Worm (Caenorhabditis elegans): Measurements from ENCODE around the gene tag-273.
A peak's percentile ranks its signal among the peaks of the same experiment; 100 is the strongest.

tag-273 gene

DNA sequence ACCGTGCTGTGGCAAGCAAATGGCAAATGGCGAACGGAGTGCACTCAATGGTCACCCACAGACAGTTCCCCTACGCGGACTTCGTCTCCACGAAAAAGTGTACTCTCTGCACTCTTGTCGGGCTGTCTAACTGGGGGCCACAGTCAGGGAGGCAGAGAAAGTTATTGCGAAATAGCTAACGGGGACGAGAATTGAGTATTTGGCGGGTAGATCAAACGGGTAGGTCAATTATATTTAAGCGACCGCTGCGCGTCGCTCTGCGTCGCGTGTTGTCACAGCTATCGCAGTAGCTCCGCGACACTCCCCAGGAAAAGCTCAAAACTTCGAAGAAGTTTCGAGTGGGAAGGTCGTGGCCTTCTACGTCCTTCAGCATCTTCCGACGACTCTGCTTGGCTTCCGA, 27.4 kb upstream of the tag-273 start:
- TF ChIP-seq unc-39 (tag; optimal IDR thresholded peaks at IDR 0.05) (no peak), zag-1 (tag; optimal IDR thresholded peaks at IDR 0.05) (no peak), lin-13 (GFP tag; optimal IDR thresholded peaks at IDR 0.05) (no peak), nhr-129 (tag; optimal IDR thresholded peaks at IDR 0.05) (peak; percentile 13), crh-2 (tag; optimal IDR thresholded peaks at IDR 0.05) (no peak), peb-1 (tag; optimal IDR thresholded peaks at IDR 0.05) (no peak)

DNA sequence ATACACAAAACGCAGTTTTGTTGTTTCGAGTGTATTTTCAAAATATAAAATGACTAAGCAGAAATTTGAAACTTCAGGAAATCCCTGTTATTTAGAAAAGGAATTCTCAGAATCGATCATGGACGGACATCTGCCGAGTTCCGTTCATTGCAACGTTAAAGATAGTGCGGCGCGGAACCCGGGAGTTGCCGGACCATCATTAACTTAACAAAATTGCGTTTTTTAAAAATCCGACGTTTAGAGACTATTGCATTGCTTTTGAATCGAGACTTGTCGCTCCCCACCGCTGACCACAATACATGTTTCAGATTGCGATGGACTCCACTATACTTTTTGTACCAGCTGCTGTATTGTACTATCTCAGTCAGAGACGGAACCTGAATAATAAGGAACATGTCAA, 25.1 kb upstream of the tag-273 start:
- TF ChIP-seq alr-1 (tag; optimal IDR thresholded peaks at IDR 0.05) (no peak), mab-5 (tag; optimal IDR thresholded peaks at IDR 0.05) (no peak), F13H6.1 (tag; optimal IDR thresholded peaks at IDR 0.05) (no peak), dmd-4 (tag; optimal IDR thresholded peaks at IDR 0.05) (no peak), lin-39 (tag; optimal IDR thresholded peaks at IDR 0.05) (no peak), nhr-10 (tag; optimal IDR thresholded peaks at IDR 0.05) (no peak), skn-1 (tag; optimal IDR thresholded peaks at IDR 0.05) (no peak), ama-1 (optimal IDR thresholded peaks at IDR 0.05) (no peak)

DNA sequence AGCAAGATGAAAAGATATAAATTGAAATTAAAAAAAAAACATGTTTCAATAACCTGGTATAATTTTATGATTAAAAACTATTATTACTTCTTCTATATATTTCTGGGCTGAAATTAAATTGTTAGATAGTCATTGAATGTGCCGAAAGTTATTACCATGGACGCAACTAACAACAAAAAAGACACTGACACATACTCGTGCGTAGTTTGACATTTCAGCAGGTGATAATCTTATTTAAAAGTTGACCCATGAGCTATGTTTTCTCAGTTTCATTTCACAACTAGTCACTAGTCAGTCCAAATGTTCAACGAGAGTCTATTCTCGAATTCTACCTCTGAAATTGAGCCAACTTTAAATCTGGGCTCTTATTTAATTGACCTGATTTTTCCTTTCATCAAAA, 23.8 kb upstream of the tag-273 start, which contains the start of gene T27E7.3:
T27E7.3 (plus strand) TSS at position 301 of the 400 bp plus-strand sequence.
- no peak for TF ChIP-seq gmeb-1 (tag; optimal IDR thresholded peaks at IDR 0.05)
- TF ChIP-seq aly-2 (tag; optimal IDR thresholded peaks at IDR 0.05) = no peak
- TF ChIP-seq blmp-1 (tag; optimal IDR thresholded peaks at IDR 0.05; ENCODE audit: insufficient read depth) = no peak
- TF ChIP-seq elt-1 (tag; optimal IDR thresholded peaks at IDR 0.05) = no peak

DNA sequence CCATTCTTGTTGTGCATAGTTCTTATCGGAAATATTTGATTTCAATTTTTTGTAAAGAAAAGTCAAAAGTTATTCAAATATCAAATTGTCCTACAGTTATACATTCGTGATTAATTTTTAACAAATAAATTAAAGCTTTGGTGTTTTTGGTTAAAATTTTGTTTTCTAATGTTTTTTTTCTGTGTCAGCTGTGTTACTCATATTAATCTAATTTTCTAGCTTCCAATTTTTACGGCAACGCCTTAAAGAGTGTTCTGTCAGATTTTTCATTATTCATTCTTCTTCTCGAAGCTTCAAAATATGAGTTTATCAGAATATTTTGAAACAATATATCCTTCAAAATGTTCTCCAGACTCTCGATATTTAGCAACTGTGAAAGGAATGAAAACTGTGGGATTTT, 18.6 kb upstream of the tag-273 start, which contains the start of gene srh-63:
srh-63 (plus strand) TSS at position 301 of the 400 bp plus-strand sequence.
- TF ChIP-seq nhr-23 (tag; optimal IDR thresholded peaks at IDR 0.05) (no peak), nhr-21 (tag; optimal IDR thresholded peaks at IDR 0.05) (no peak), fos-1 (tag; optimal IDR thresholded peaks at IDR 0.05) (no peak), dmd-4 (tag; optimal IDR thresholded peaks at IDR 0.05) (no peak), nhr-129 (tag; optimal IDR thresholded peaks at IDR 0.05) (no peak), aly-2 (tag; optimal IDR thresholded peaks at IDR 0.05) (no peak), sma-9 (GFP tag; optimal IDR thresholded peaks at IDR 0.05) (no peak), sma-9 (tag; optimal IDR thresholded peaks at IDR 0.05) (no peak), snpc-4 (tag; optimal IDR thresholded peaks at IDR 0.05) (no peak), nhr-12 (tag; optimal IDR thresholded peaks at IDR 0.05) (no peak)

DNA sequence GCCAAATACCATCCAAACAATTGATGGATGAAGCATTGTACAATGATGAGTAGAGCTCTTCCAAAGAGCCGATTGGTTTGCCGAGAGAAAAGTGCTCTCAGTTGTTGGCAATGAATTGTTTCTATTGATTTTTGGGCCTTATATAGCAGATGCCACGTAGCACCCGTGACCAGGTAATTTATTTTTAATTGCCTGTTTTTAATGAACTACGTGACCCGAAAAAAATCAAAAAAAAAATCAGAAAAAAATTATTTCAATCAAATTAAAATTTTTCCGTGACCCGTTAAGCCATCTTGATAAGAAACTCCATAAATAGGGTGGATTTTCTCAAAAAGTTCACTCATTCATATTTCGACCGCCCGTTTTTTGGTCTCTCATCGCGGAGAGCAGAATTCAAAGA, 14.5 kb upstream of the tag-273 start, which contains the start of the genes Y57G11A.2 and T27E7.1:
Y57G11A.2 (minus strand) TSS at position 101 of the 400 bp plus-strand sequence.
T27E7.1 (plus strand) TSS at position 337 of the 400 bp plus-strand sequence.
- TF ChIP-seq sma-3 (GFP tag; optimal IDR thresholded peaks at IDR 0.05) (no peak), skn-1 (tag; optimal IDR thresholded peaks at IDR 0.05) (no peak), egl-27 (tag; optimal IDR thresholded peaks at IDR 0.05) (no peak), nhr-23 (tag; optimal IDR thresholded peaks at IDR 0.05) (no peak), lin-13 (GFP tag; optimal IDR thresholded peaks at IDR 0.05) (no peak)

DNA sequence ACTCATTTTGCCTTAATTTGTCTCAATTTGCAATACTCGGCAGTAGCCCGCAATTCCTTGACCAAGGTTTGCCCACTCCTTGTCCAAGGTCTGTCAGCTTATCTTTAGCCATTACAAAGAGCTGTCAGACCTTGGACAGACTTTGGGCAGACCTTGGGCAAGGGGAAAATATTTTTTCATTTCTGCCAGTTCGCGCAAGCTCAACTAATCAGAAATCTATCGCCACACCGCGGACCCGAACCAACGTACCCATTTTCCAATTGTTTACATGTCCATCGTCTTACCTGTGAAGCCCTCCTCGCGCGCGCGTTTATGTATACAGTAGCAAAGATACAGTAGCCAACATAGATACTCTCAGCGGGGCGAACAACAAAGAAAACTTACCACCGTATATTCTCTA, 10.2 kb upstream of the tag-273 start:
- TF ChIP-seq R02D3.7 (tag; optimal IDR thresholded peaks at IDR 0.05) (no peak), lin-13 (GFP tag; optimal IDR thresholded peaks at IDR 0.05) (no peak), unc-62 (GFP tag; optimal IDR thresholded peaks at IDR 0.05) (no peak), ztf-11 (tag; optimal IDR thresholded peaks at IDR 0.05) (no peak), nhr-6 (tag; optimal IDR thresholded peaks at IDR 0.05) (no peak), mab-5 (tag; optimal IDR thresholded peaks at IDR 0.05) (no peak), nhr-25 (tag; optimal IDR thresholded peaks at IDR 0.05) (no peak), lsy-2 (tag; optimal IDR thresholded peaks at IDR 0.05) (no peak), nhr-237 (tag; optimal IDR thresholded peaks at IDR 0.05) (no peak), ztf-1 (GFP tag; conservative IDR thresholded peaks at IDR 0.05) (no peak), gmeb-1 (tag; optimal IDR thresholded peaks at IDR 0.05) (no peak), nhr-77 (tag; optimal IDR thresholded peaks at IDR 0.05) (no peak), nhr-12 (tag; optimal IDR thresholded peaks at IDR 0.05) (no peak), ztf-4 (tag; optimal IDR thresholded peaks at IDR 0.05) (no peak), nhr-21 (tag; optimal IDR thresholded peaks at IDR 0.05) (no peak)
